Worm (Caenorhabditis elegans) whole organism, L4/young adult: ENCODE results near the gene T07C4.3.

Experiments used
- W03F9.2 ChIP-seq: fragments of 150-350 bp; optimal IDR thresholded peaks from 2 replicates; lab custom pipeline; 2014; ENCODE audit warnings: missing biosample characterization, missing genetic modification characterization
- dao-5 ChIP-seq: sonication (generic microtip); optimal IDR thresholded peaks from 2 replicates; lab custom pipeline; 2016; ENCODE audit warnings: missing genotype, missing genetic modification characterization, moderate library complexity, missing compliant biosample characterization
- him-1 ChIP-seq: sonication (generic microtip); optimal IDR thresholded peaks from 2 replicates; lab custom pipeline; 2016; ENCODE audit warnings: missing genotype, missing genetic modification reagents, missing genetic modification characterization, missing compliant biosample characterization

The T07C4.3 gene

ce11 chrIII:10354591-10354990, 2.6 kb downstream of the T07C4.3 start:
- TF ChIP-seq W03F9.2 (no peak), dao-5 (no peak), him-1 (no peak)

ce11 chrIII:10355382-10355781, 3.4 kb downstream of the T07C4.3 start, which contains the start of gene spp-1:
TSS of gene spp-1 (minus strand) at chrIII:10355668.
- TF ChIP-seq dao-5, result no peak
- TF ChIP-seq W03F9.2, result no peak
- no peak for TF ChIP-seq him-1

ce11 chrIII:10357598-10358186, 5.7 kb downstream of the T07C4.3 start, which contains the start of gene umps-1:
TSS of gene umps-1 (minus strand) at chrIII:10357648.
- TF ChIP-seq him-1 (no peak), W03F9.2 (peak; percentile 57)

- no peak for TF ChIP-seq W03F9.2
- no peak for TF ChIP-seq dao-5
- no peak for TF ChIP-seq him-1
Observed at ce11 chrIII:10358751-10359150, 6.8 kb downstream of the T07C4.3 start.

- TF ChIP-seq W03F9.2 (no peak), dao-5 (no peak), him-1 (no peak)
Observed at ce11 chrIII:10359916-10360315, 8.0 kb downstream of the T07C4.3 start.

ce11 chrIII:10361456-10361855, 9.5 kb downstream of the T07C4.3 start:
- TF ChIP-seq him-1, result no peak
- no peak for TF ChIP-seq dao-5
- no peak for TF ChIP-seq W03F9.2

ce11 chrIII:10362920-10363319, 11.0 kb downstream of the T07C4.3 start:
- TF ChIP-seq him-1, result no peak

- TF ChIP-seq him-1 (no peak), dao-5 (no peak), W03F9.2 (no peak)
Observed at ce11 chrIII:10364656-10365055, 12.7 kb downstream of the T07C4.3 start, which contains the start of gene tbc-8. TSS of gene tbc-8 (plus strand) at chrIII:10364956.

- no peak for TF ChIP-seq dao-5
- no peak for TF ChIP-seq W03F9.2
- TF ChIP-seq him-1, result no peak
Observed at ce11 chrIII:10367355-10367909, 15.5 kb downstream of the T07C4.3 start.

- TF ChIP-seq dao-5 (no peak), him-1 (no peak), W03F9.2 (no peak)
Observed at ce11 chrIII:10373845-10374244, 21.9 kb downstream of the T07C4.3 start.

ce11 chrIII:10376041-10376440, 24.1 kb downstream of the T07C4.3 start:
- no peak for TF ChIP-seq dao-5
- no peak for TF ChIP-seq him-1
- no peak for TF ChIP-seq W03F9.2

- TF ChIP-seq dao-5 (no peak), him-1 (no peak), W03F9.2 (no peak)
Observed at ce11 chrIII:10378899-10379298, 26.9 kb downstream of the T07C4.3 start.

ce11 chrIII:10379632-10380031, 27.7 kb downstream of the T07C4.3 start:
- TF ChIP-seq dao-5 (no peak), W03F9.2 (no peak), him-1 (no peak)

- TF ChIP-seq W03F9.2 (no peak), dao-5 (no peak), him-1 (no peak)
Observed at ce11 chrIII:10380640-10381039, 28.7 kb downstream of the T07C4.3 start.

- TF ChIP-seq W03F9.2 (no peak), him-1 (no peak), dao-5 (no peak)
Observed at ce11 chrIII:10381473-10381872, 29.5 kb downstream of the T07C4.3 start, which contains the start of gene C38H2.2. TSS of gene C38H2.2 (plus strand) at chrIII:10381773.

- no peak for TF ChIP-seq dao-5
- TF ChIP-seq W03F9.2, result no peak
- TF ChIP-seq him-1, result no peak
Observed at ce11 chrIII:10383804-10384203, 31.8 kb downstream of the T07C4.3 start.

ce11 chrIII:10386476-10386875, 34.5 kb downstream of the T07C4.3 start, which contains the start of gene C38H2.3:
TSS of gene C38H2.3 (minus strand) at chrIII:10386576.
- no peak for TF ChIP-seq him-1
- TF ChIP-seq W03F9.2, result no peak
- TF ChIP-seq dao-5, result no peak
